Worm (Caenorhabditis elegans) whole organism, L4 larva: Measurements from ENCODE around the gene W08G11.5.
A peak's percentile ranks its signal among the peaks of the same experiment; 100 is the strongest.

Experiments
- F37D6.2 ChIP-seq: sonication (generic microtip); optimal IDR thresholded peaks from 2 replicates; lab custom pipeline; 2016; ENCODE audit warnings: mild to moderate bottlenecking, missing genetic modification characterization, missing compliant biosample characterization
- T20F7.1 ChIP-seq: fragments of 200-800 bp; sonication (Bioruptor generic); optimal IDR thresholded peaks from 2 replicates; lab custom pipeline; 2018; ENCODE audit warnings: mild to moderate bottlenecking, missing genetic modification characterization, missing compliant biosample characterization
- T26A8.4 ChIP-seq: fragments of 200-800 bp; sonication (Bioruptor generic); IDR thresholded peaks from 2 replicates; pipeline ENCODE4 v1.3.6; 2022; ENCODE audit warnings: missing genetic modification characterization, missing compliant biosample characterization
- Y105C5A.15 ChIP-seq: fragments of 200-800 bp; sonication (Bioruptor generic); IDR thresholded peaks from 2 replicates; pipeline ENCODE4 v1.3.6; 2022; ENCODE audit warnings: missing genetic modification characterization, missing compliant biosample characterization
- Y48G9A.11 ChIP-seq: fragments of 200-800 bp; sonication (Bioruptor generic); IDR thresholded peaks from 2 replicates; pipeline ENCODE4 v1.3.6; 2022; ENCODE audit warnings: missing genetic modification reagents, missing genetic modification characterization, missing compliant biosample characterization
- aha-1 ChIP-seq: fragments of 150-350 bp; peaks from one replicate; lab custom pipeline; 2014; ENCODE audit warnings: missing biosample characterization, missing genetic modification characterization
- arid-1 ChIP-seq: fragments of 200-800 bp; sonication (Bioruptor generic); conservative IDR thresholded peaks from 2 replicates; pipeline ENCODE4 v1.3.6; 2022; ENCODE audit warnings: missing genetic modification reagents, missing genetic modification characterization, missing compliant biosample characterization
- attf-4 ChIP-seq: sonication (generic microtip); optimal IDR thresholded peaks from 3 replicates; lab custom pipeline; 2017; ENCODE audit warnings: missing biosample characterization, missing genetic modification characterization
- ceh-28 ChIP-seq: fragments of 150-350 bp; optimal IDR thresholded peaks from 2 replicates; lab custom pipeline; 2014; ENCODE audit warnings: missing biosample characterization, missing genetic modification reagents, missing genetic modification characterization
- ceh-32 ChIP-seq: sonication (generic microtip); optimal IDR thresholded peaks from 2 replicates; lab custom pipeline; 2016; ENCODE audit warnings: mild to moderate bottlenecking, missing genetic modification characterization, missing compliant biosample characterization; ENCODE audit not compliant: poor library complexity
- ceh-44 ChIP-seq: fragments of 200-800 bp; sonication (Bioruptor generic); IDR thresholded peaks from 2 replicates; pipeline ENCODE4 v1.3.6; 2022; ENCODE audit warnings: missing genetic modification reagents, missing genetic modification characterization, missing compliant biosample characterization
- ceh-82 ChIP-seq: sonication (generic microtip); optimal IDR thresholded peaks from 2 replicates; lab custom pipeline; 2017; ENCODE audit warnings: missing biosample characterization, missing genetic modification characterization
- daf-16 ChIP-seq, 3 experiments: sonication (generic microtip); optimal IDR thresholded peaks; 2 replicates each; lab custom pipeline; 2016 to 2017; ENCODE audit warnings: missing genetic modification characterization in 3 of 3, missing genetic modification reagents in 3 of 3, mild to moderate bottlenecking in 2 of 3, missing compliant biosample characterization in 2 of 3, missing biosample characterization in 1 of 3, moderate library complexity in 1 of 3
- dmd-8 ChIP-seq: fragments of 200-800 bp; sonication (Bioruptor generic); IDR thresholded peaks from 2 replicates; pipeline ENCODE4 v1.3.6; 2022; ENCODE audit warnings: missing genetic modification characterization, missing compliant biosample characterization
- dmd-9 ChIP-seq: fragments of 200-800 bp; sonication (Bioruptor generic); IDR thresholded peaks from 2 replicates; pipeline ENCODE4 v1.3.6; 2022; ENCODE audit warnings: missing genetic modification reagents, missing genetic modification characterization, missing compliant biosample characterization
- dpl-1 ChIP-seq: fragments of 150-350 bp; optimal IDR thresholded peaks from 2 replicates; lab custom pipeline; 2014; ENCODE audit warnings: missing biosample characterization, missing genetic modification reagents, missing genetic modification characterization
- duxl-1 ChIP-seq: sonication (generic microtip); optimal IDR thresholded peaks from 2 replicates; lab custom pipeline; 2016; ENCODE audit warnings: mild to moderate bottlenecking, missing genetic modification characterization, moderate library complexity, missing compliant biosample characterization; ENCODE audit not compliant: poor library complexity
- egl-43 ChIP-seq: fragments of 200-800 bp; sonication (Bioruptor generic); IDR thresholded peaks from 2 replicates; pipeline ENCODE4 v1.3.6; 2022; ENCODE audit warnings: missing genetic modification reagents, missing genetic modification characterization, missing compliant biosample characterization
- fkh-10 ChIP-seq: fragments of 150-350 bp; optimal IDR thresholded peaks from 2 replicates; lab custom pipeline; 2014; ENCODE audit warnings: missing biosample characterization, missing genetic modification reagents, missing genetic modification characterization
- fos-1 ChIP-seq: fragments of 150-350 bp; optimal IDR thresholded peaks from 2 replicates; lab custom pipeline; 2014; ENCODE audit warnings: missing biosample characterization, missing genetic modification characterization
- gei-8 ChIP-seq: fragments of 200-800 bp; sonication (Bioruptor generic); optimal IDR thresholded peaks from 2 replicates; lab custom pipeline; 2018; ENCODE audit warnings: mild to moderate bottlenecking, missing genetic modification characterization, missing compliant biosample characterization
- hmg-1.1 ChIP-seq: fragments of 200-800 bp; sonication (Bioruptor generic); IDR thresholded peaks from 2 replicates; pipeline ENCODE4 v1.3.6; 2022; ENCODE audit warnings: missing genetic modification reagents, missing genetic modification characterization, missing compliant biosample characterization
- jun-1 ChIP-seq: fragments of 150-350 bp; optimal IDR thresholded peaks from 2 replicates; lab custom pipeline; 2014; ENCODE audit warnings: missing biosample characterization, missing genetic modification reagents, missing genetic modification characterization
- lin-13 ChIP-seq: fragments of 150-350 bp; optimal IDR thresholded peaks from 2 replicates; lab custom pipeline; 2014; ENCODE audit warnings: missing biosample characterization, missing genetic modification reagents, missing genetic modification characterization
- lin-38 ChIP-seq: fragments of 200-800 bp; sonication (Bioruptor generic); IDR thresholded peaks from 2 replicates; pipeline ENCODE4 v1.3.6; 2022; ENCODE audit warnings: missing genetic modification reagents, missing genetic modification characterization, missing compliant biosample characterization
- lin-39 ChIP-seq: fragments of 150-350 bp; optimal IDR thresholded peaks from 2 replicates; lab custom pipeline; 2014; ENCODE audit warnings: missing biosample characterization, missing genetic modification reagents, missing genetic modification characterization
- lsy-2 ChIP-seq, 2 experiments: fragments of 150-350 bp in 1 of 2; sonication (generic microtip) in 1 of 2; optimal IDR thresholded peaks; 2 replicates each; lab custom pipeline; 2014 to 2017; ENCODE audit warnings: missing biosample characterization in 2 of 2, missing genetic modification characterization in 2 of 2
- madf-9 ChIP-seq: fragments of 200-800 bp; sonication (Bioruptor generic); conservative IDR thresholded peaks from 2 replicates; pipeline ENCODE4 v1.3.6; 2022; ENCODE audit warnings: missing genetic modification reagents, missing genetic modification characterization, missing compliant biosample characterization
- mdl-1 ChIP-seq, 2 experiments: fragments of 150-350 bp in 1 of 2; sonication (generic microtip) in 1 of 2; optimal IDR thresholded peaks; 2 replicates each; lab custom pipeline; 2014 to 2017; ENCODE audit warnings: missing biosample characterization in 2 of 2, missing genetic modification characterization in 2 of 2
- mdt-29 ChIP-seq: fragments of 200-800 bp; sonication (Bioruptor generic); IDR thresholded peaks from 2 replicates; pipeline ENCODE4 v1.3.6; 2022; ENCODE audit warnings: missing genetic modification reagents, missing genetic modification characterization, missing compliant biosample characterization
- mes-2 ChIP-seq: sonication (generic microtip); optimal IDR thresholded peaks from 2 replicates; lab custom pipeline; 2016; ENCODE audit warnings: missing genotype, mild to moderate bottlenecking, missing genetic modification characterization, missing compliant biosample characterization; ENCODE audit not compliant: poor library complexity, severe bottlenecking
- mxl-2 ChIP-seq: fragments of 200-800 bp; sonication (Bioruptor generic); conservative IDR thresholded peaks from 2 replicates; pipeline ENCODE4 v1.3.6; 2022; ENCODE audit warnings: missing genetic modification reagents, missing genetic modification characterization, missing compliant biosample characterization
- nhr-10 ChIP-seq: fragments of 150-350 bp; optimal IDR thresholded peaks from 2 replicates; lab custom pipeline; 2014; ENCODE audit warnings: missing biosample characterization, missing genetic modification characterization
- nhr-102 ChIP-seq: sonication (generic microtip); optimal IDR thresholded peaks from 2 replicates; lab custom pipeline; 2016; ENCODE audit warnings: mild to moderate bottlenecking, missing genetic modification characterization, moderate library complexity, missing compliant biosample characterization
- nhr-111 ChIP-seq: fragments of 200-800 bp; sonication (Bioruptor generic); optimal IDR thresholded peaks from 2 replicates; lab custom pipeline; 2018; ENCODE audit warnings: mild to moderate bottlenecking, missing genetic modification characterization, missing compliant biosample characterization
- nhr-6 ChIP-seq: fragments of 150-350 bp; optimal IDR thresholded peaks from 2 replicates; lab custom pipeline; 2014; ENCODE audit warnings: missing biosample characterization, missing genetic modification characterization
- nhr-77 ChIP-seq: fragments of 150-350 bp; optimal IDR thresholded peaks from 2 replicates; lab custom pipeline; 2014; ENCODE audit warnings: missing biosample characterization, missing genetic modification characterization
- pha-4 ChIP-seq, 2 experiments: fragments of 150-350 bp in 1 of 2; fragments of 200-800 bp in 1 of 2; sonication (Bioruptor generic) in 1 of 2; IDR thresholded peaks in 1 of 2; optimal IDR thresholded peaks in 1 of 2; 2 replicates each; pipeline versions ENCODE4 v1.3.6 to Lab custom; 2014 to 2022; ENCODE audit warnings: missing genetic modification characterization in 2 of 2, missing genetic modification reagents in 2 of 2, missing biosample characterization in 1 of 2, missing compliant biosample characterization in 1 of 2
- rbr-2 ChIP-seq: sonication (generic microtip); optimal IDR thresholded peaks from 2 replicates; lab custom pipeline; 2016; ENCODE audit warnings: missing genotype, missing genetic modification characterization, missing compliant biosample characterization
- saeg-2 ChIP-seq: fragments of 200-800 bp; sonication (Bioruptor generic); IDR thresholded peaks from 2 replicates; pipeline ENCODE4 v1.3.6; 2022; ENCODE audit warnings: missing genetic modification reagents, missing genetic modification characterization, missing compliant biosample characterization
- set-16 ChIP-seq: fragments of 200-800 bp; sonication (Bioruptor generic); IDR thresholded peaks from 2 replicates; pipeline ENCODE4 v1.3.6; 2022; ENCODE audit warnings: missing genetic modification reagents, missing genetic modification characterization, missing compliant biosample characterization
- spr-1 ChIP-seq: sonication (generic microtip); optimal IDR thresholded peaks from 2 replicates; lab custom pipeline; 2016; ENCODE audit warnings: mild to moderate bottlenecking, missing genetic modification characterization, missing compliant biosample characterization
- tag-97 ChIP-seq: fragments of 200-800 bp; sonication (Bioruptor generic); IDR thresholded peaks from 2 replicates; pipeline ENCODE4 v1.3.6; 2022; ENCODE audit warnings: missing genetic modification characterization, missing compliant biosample characterization
- unc-130 ChIP-seq: sonication (generic microtip); optimal IDR thresholded peaks from 2 replicates; lab custom pipeline; 2016; ENCODE audit warnings: missing genetic modification reagents, missing genetic modification characterization, missing compliant biosample characterization
- unc-62 ChIP-seq, 3 experiments: fragments of 150-350 bp in 1 of 3; sonication (generic microtip); optimal IDR thresholded peaks in 2 of 3; peaks in 1 of 3; 1 replicate in 1 of 3; 2 replicates in 2 of 3; lab custom pipeline; 2014 to 2017; ENCODE audit warnings: missing biosample characterization in 3 of 3, missing genetic modification characterization in 3 of 3, missing genetic modification reagents in 3 of 3, missing genotype in 1 of 3
- vab-7 ChIP-seq: fragments of 200-800 bp; sonication (Bioruptor generic); IDR thresholded peaks from 2 replicates; pipeline ENCODE4 v1.3.6; 2022; ENCODE audit warnings: missing genetic modification reagents, missing genetic modification characterization, missing compliant biosample characterization
- zip-11 ChIP-seq: fragments of 200-800 bp; sonication (Bioruptor generic); IDR thresholded peaks from 2 replicates; pipeline ENCODE4 v1.3.6; 2022; ENCODE audit warnings: missing genetic modification characterization, missing compliant biosample characterization
- zip-2 ChIP-seq: fragments of 150-350 bp; optimal IDR thresholded peaks from 2 replicates; lab custom pipeline; 2014; ENCODE audit warnings: missing biosample characterization, missing genetic modification characterization
- ztf-7 ChIP-seq: fragments of 150-350 bp; optimal IDR thresholded peaks from 2 replicates; lab custom pipeline; 2014; ENCODE audit warnings: missing biosample characterization, missing genetic modification characterization

W08G11.5 gene

DNA sequence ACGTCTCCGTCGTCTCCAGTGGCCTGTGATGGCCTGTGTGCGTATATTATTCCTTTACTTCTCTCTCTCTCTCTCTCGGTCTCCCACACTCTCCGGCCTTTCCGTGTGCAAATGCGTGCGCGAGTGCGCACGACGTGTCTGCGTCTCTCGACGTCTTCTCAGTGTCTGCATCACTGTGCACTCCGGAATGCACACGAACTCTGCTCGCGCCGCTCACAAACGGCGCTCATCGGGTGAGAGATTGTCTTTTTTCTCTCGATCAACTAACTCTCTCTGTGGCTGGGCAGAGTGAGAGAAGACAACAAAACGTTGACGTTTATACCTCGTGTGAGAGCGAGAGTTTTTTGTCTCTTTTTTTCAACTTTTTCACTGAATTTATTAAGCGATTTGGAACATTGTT lies 9.6 kb upstream of the W08G11.5 start (continued):
- TF ChIP-seq jun-1 (tag; lab: Kevin White, UChicago) (peak; percentile 80), mxl-2 (peak; percentile 45; the same call in 1 of the 2 replicates), mdt-29 (GFP tag; lab: Robert Waterston, UW) (no peak), fkh-10 (peak; percentile 58), Y105C5A.15 (no peak), egl-43 (GFP tag; lab: Robert Waterston, UW) (peak; percentile 88), zip-11 (GFP tag; lab: Robert Waterston, UW) (no peak), daf-16 (GFP tag; optimal IDR thresholded peaks at IDR 0.05; lab: Kevin White, UChicago) (peak; percentile 56 to 67), daf-16 (tag; optimal IDR thresholded peaks at IDR 0.05; lab: Kevin White, UChicago) (peak; percentile 68), nhr-6 (tag; lab: Kevin White, UChicago) (peak; percentile 79), ceh-82 (tag; lab: Kevin White, UChicago) (no peak), madf-9 (GFP tag; lab: Robert Waterston, UW) (peak; percentile 73), dpl-1 (GFP tag; lab: Kevin White, UChicago) (peak; percentile 47), ztf-7 (tag; lab: Kevin White, UChicago) (peak; percentile 55), T20F7.1 (GFP tag; lab: Kevin White, UChicago) (no peak), saeg-2 (GFP tag; lab: Robert Waterston, UW) (peak; percentile 83; the same call in 1 of the 2 replicates), zip-2 (tag; lab: Kevin White, UChicago) (no peak), set-16 (GFP tag; lab: Robert Waterston, UW) (peak; percentile 92), gei-8 (GFP tag; lab: Kevin White, UChicago) (peak; percentile 48), nhr-102 (tag; lab: Kevin White, UChicago) (peak; percentile 75), lin-39 (tag; lab: Kevin White, UChicago) (no peak), rbr-2 (tag; lab: Kevin White, UChicago) (peak; percentile 90), mdl-1 (tag; optimal IDR thresholded peaks at IDR 0.05; lab: Kevin White, UChicago) (peak; percentile 85 to 96), T26A8.4 (GFP tag; lab: Robert Waterston, UW) (peak; percentile 72; the same call in 1 of the 2 replicates), mes-2 (tag; lab: Kevin White, UChicago) (peak; percentile 78), dmd-8 (GFP tag; lab: Robert Waterston, UW) (0 out of 2 replicates have a peak, but pooled peaks have one; percentile 54), ceh-28 (tag; lab: Kevin White, UChicago) (no peak), ceh-44 (GFP tag; lab: Robert Waterston, UW) (no peak), aha-1 (tag; lab: Kevin White, UChicago) (peak; percentile 99), nhr-111 (GFP tag; lab: Kevin White, UChicago) (no peak), spr-1 (tag; lab: Kevin White, UChicago) (peak; percentile 74), tag-97 (GFP tag; lab: Robert Waterston, UW) (no peak), nhr-10 (peak; percentile 84), pha-4 (GFP tag; IDR thresholded peaks at IDR 0.05; lab: Robert Waterston, UW) (peak; percentile 80), pha-4 (tag; optimal IDR thresholded peaks at IDR 0.05; lab: Kevin White, UChicago) (no peak), unc-62 (GFP tag; optimal IDR thresholded peaks at IDR 0.05 in 1 of 2; lab: Kevin White, UChicago) (peak in 1 of 2 experiments; percentile 97), unc-62 (tag; optimal IDR thresholded peaks at IDR 0.05; lab: Kevin White, UChicago) (no peak), hmg-1.1 (GFP tag; lab: Robert Waterston, UW) (peak; percentile 98), dmd-9 (GFP tag; lab: Robert Waterston, UW) (peak; percentile 74), lin-38 (peak; percentile 65), ceh-32 (tag; lab: Kevin White, UChicago) (no peak), Y48G9A.11 (no peak), unc-130 (GFP tag; lab: Kevin White, UChicago) (peak; percentile 32), fos-1 (tag; lab: Kevin White, UChicago) (no peak), duxl-1 (tag; lab: Kevin White, UChicago) (peak; percentile 81), vab-7 (GFP tag; lab: Robert Waterston, UW) (peak; percentile 70), arid-1 (peak; percentile 78), lsy-2 (tag; optimal IDR thresholded peaks at IDR 0.05; lab: Kevin White, UChicago) (peak; percentile 64 to 85), nhr-77 (tag; lab: Kevin White, UChicago) (peak; percentile 93), attf-4 (tag; lab: Kevin White, UChicago) (no peak), F37D6.2 (peak; percentile 64), lin-13 (GFP tag; lab: Kevin White, UChicago) (peak; percentile 6)
